Worm (Caenorhabditis elegans): Measurements from ENCODE around the gene clec-242.

ce11 chrV:17212743-17213142 lies 32.6 kb downstream of the clec-242 start, which contains the start of gene srh-113:
- TF ChIP-seq skn-1 (tag; optimal IDR thresholded peaks at IDR 0.05) = no peak
- TF ChIP-seq unc-39 (tag; optimal IDR thresholded peaks at IDR 0.05) = no peak
- TF ChIP-seq nhr-10 (tag; optimal IDR thresholded peaks at IDR 0.05) = no peak
- TF ChIP-seq fos-1 (tag; optimal IDR thresholded peaks at IDR 0.05) = no peak
- TF ChIP-seq ceh-82 (tag; optimal IDR thresholded peaks at IDR 0.05) = no peak
- TF ChIP-seq nhr-12 (tag; optimal IDR thresholded peaks at IDR 0.05) = no peak
- no peak for TF ChIP-seq ama-1 (optimal IDR thresholded peaks at IDR 0.05)
- TF ChIP-seq elt-1 (tag; optimal IDR thresholded peaks at IDR 0.05) = no peak
- no peak for TF ChIP-seq ztf-4 (tag; optimal IDR thresholded peaks at IDR 0.05)
- TF ChIP-seq zag-1 (tag; optimal IDR thresholded peaks at IDR 0.05) = no peak
